Fruit fly (Drosophila melanogaster) whole organism, embryonic: ENCODE data around the gene CG5390.

Source experiments
- Ada2b ChIP-seq: fragments of 200-800 bp; sonication (Bioruptor generic); IDR thresholded peaks from 2 replicates; pipeline ENCODE4 v1.3.6; 2022; ENCODE audit warnings: missing biosample characterization, missing genetic modification characterization
- Atf6 ChIP-seq: fragments of 200-800 bp; sonication (Bioruptor generic); IDR thresholded peaks from 2 replicates; pipeline ENCODE4 v1.3.6; 2022; ENCODE audit warnings: missing biosample characterization, missing genetic modification characterization
- CG10147 ChIP-seq: fragments of 200-800 bp; sonication (Bioruptor generic); optimal IDR thresholded peaks from 2 replicates; lab custom pipeline; 2019; ENCODE audit warnings: missing biosample characterization, mild to moderate bottlenecking, missing genetic modification characterization, moderate library complexity
- CG1024 ChIP-seq: fragments of 200-800 bp; sonication (Bioruptor generic); IDR thresholded peaks from 2 replicates; pipeline ENCODE4 v1.3.6; 2022; ENCODE audit warnings: missing biosample characterization, missing genetic modification characterization
- CG10366 ChIP-seq: fragments of 200-800 bp; sonication (Bioruptor generic); IDR thresholded peaks from 2 replicates; pipeline ENCODE4 v1.3.6; 2022; ENCODE audit warnings: missing biosample characterization, missing genetic modification characterization
- CG10543 ChIP-seq: fragments of 200-800 bp; sonication (Bioruptor generic); optimal IDR thresholded peaks from 3 replicates; lab custom pipeline; 2017; ENCODE audit warnings: missing biosample characterization, mild to moderate bottlenecking, missing genetic modification characterization, moderate library complexity
- CG11456 ChIP-seq: fragments of 200-800 bp; sonication (Bioruptor generic); IDR thresholded peaks from 3 replicates; pipeline ENCODE4 v1.3.6; 2022; ENCODE audit warnings: missing biosample characterization, missing genetic modification characterization
- CG11560 ChIP-seq: fragments of 200-800 bp; sonication (Bioruptor generic); IDR thresholded peaks from 3 replicates; pipeline ENCODE4 v1.3.6; 2022; ENCODE audit warnings: missing biosample characterization, missing genetic modification characterization
- CG12659 ChIP-seq: fragments of 200-800 bp; sonication (Bioruptor generic); optimal IDR thresholded peaks from 3 replicates; lab custom pipeline; 2017; ENCODE audit warnings: mild to moderate bottlenecking, missing biosample characterization, missing genetic modification reagents, missing genetic modification characterization
- CG13123 ChIP-seq: fragments of 200-800 bp; sonication (Bioruptor generic); optimal IDR thresholded peaks from 2 replicates; lab custom pipeline; 2016; ENCODE audit warnings: missing biosample characterization, missing genetic modification characterization
- CG13624 ChIP-seq: fragments of 200-800 bp; sonication (Bioruptor generic); optimal IDR thresholded peaks from 2 replicates; lab custom pipeline; 2016; ENCODE audit warnings: missing biosample characterization, missing genetic modification characterization
- CG15696 ChIP-seq: fragments of 200-800 bp; sonication (Bioruptor generic); optimal IDR thresholded peaks from 2 replicates; lab custom pipeline; 2019; ENCODE audit warnings: missing biosample characterization, mild to moderate bottlenecking, missing genetic modification characterization, moderate library complexity
- CG34376 ChIP-seq: fragments of 200-800 bp; sonication (Bioruptor generic); optimal IDR thresholded peaks from 2 replicates; lab custom pipeline; 2018; ENCODE audit warnings: missing biosample characterization, mild to moderate bottlenecking, missing genetic modification characterization
- CG4707 ChIP-seq: fragments of 200-800 bp; sonication (Bioruptor generic); optimal IDR thresholded peaks from 2 replicates; lab custom pipeline; 2018; ENCODE audit warnings: missing biosample characterization, mild to moderate bottlenecking, missing genetic modification characterization, moderate library complexity
- CG5245 ChIP-seq: fragments of 200-800 bp; sonication (Bioruptor generic); optimal IDR thresholded peaks from 3 replicates; lab custom pipeline; 2016; ENCODE audit warnings: missing biosample characterization, missing genetic modification characterization
- CG7357 ChIP-seq: fragments of 200-800 bp; sonication (Bioruptor generic); IDR thresholded peaks from 3 replicates; pipeline ENCODE4 v1.3.6; 2022; ENCODE audit warnings: missing biosample characterization, missing genetic modification characterization
- CG7928 ChIP-seq: fragments of 200-800 bp; sonication (Bioruptor generic); optimal IDR thresholded peaks from 2 replicates; lab custom pipeline; 2017; ENCODE audit warnings: missing biosample characterization, mild to moderate bottlenecking, missing genetic modification characterization
- CG8478 ChIP-seq: fragments of >200 bp; optimal IDR thresholded peaks from 2 replicates; lab custom pipeline; 2018
- CG8765 ChIP-seq: fragments of 200-800 bp; sonication (Bioruptor generic); IDR thresholded peaks from 2 replicates; pipeline ENCODE4 v1.3.6; 2022; ENCODE audit warnings: missing biosample characterization, missing genetic modification characterization
- CG9215 ChIP-seq: fragments of 200-800 bp; sonication (Bioruptor generic); IDR thresholded peaks from 2 replicates; pipeline ENCODE4 v1.3.6; 2022; ENCODE audit warnings: missing biosample characterization, missing genetic modification characterization
- CG9727 ChIP-seq: fragments of 200-800 bp; sonication (Bioruptor generic); optimal IDR thresholded peaks from 3 replicates; lab custom pipeline; 2017; ENCODE audit warnings: missing biosample characterization, mild to moderate bottlenecking, missing genetic modification characterization
- Dp ChIP-seq: fragments of 200-800 bp; sonication (Bioruptor generic); optimal IDR thresholded peaks from 2 replicates; lab custom pipeline; 2018; ENCODE audit warnings: missing biosample characterization, mild to moderate bottlenecking, missing genetic modification characterization, moderate library complexity
- Fer3 ChIP-seq: fragments of 200-800 bp; sonication (Bioruptor generic); optimal IDR thresholded peaks from 2 replicates; lab custom pipeline; 2018; ENCODE audit warnings: missing biosample characterization, mild to moderate bottlenecking, missing genetic modification characterization, moderate library complexity
- HLH3B ChIP-seq: fragments of 200-800 bp; sonication (Bioruptor generic); IDR thresholded peaks from 2 replicates; pipeline ENCODE4 v1.3.6; 2022; ENCODE audit warnings: missing biosample characterization, missing genetic modification characterization
- HLH4C ChIP-seq: fragments of 200-800 bp; sonication (Bioruptor generic); IDR thresholded peaks from 3 replicates; pipeline ENCODE4 v1.3.6; 2022; ENCODE audit warnings: missing biosample characterization, missing genetic modification characterization; ENCODE audit not compliant: partially characterized antibody
- Max ChIP-seq: fragments of 200-800 bp; sonication (Bioruptor generic); optimal IDR thresholded peaks from 2 replicates; lab custom pipeline; 2016; ENCODE audit warnings: missing biosample characterization, mild to moderate bottlenecking, missing genetic modification characterization
- Med ChIP-seq: fragments of 200-800 bp; sonication (Bioruptor generic); peaks from one replicate; lab custom pipeline; 2016; ENCODE audit warnings: missing biosample characterization, missing genetic modification characterization, mild to moderate bottlenecking, inconsistent platforms, moderate library complexity
- Ravus ChIP-seq: fragments of 200-800 bp; sonication (Bioruptor generic); IDR thresholded peaks from 2 replicates; pipeline ENCODE4 v1.3.6; 2022; ENCODE audit warnings: missing biosample characterization, missing genetic modification characterization
- Xbp1 ChIP-seq: fragments of 200-800 bp; sonication (Bioruptor generic); optimal IDR thresholded peaks from 3 replicates; lab custom pipeline; 2016; ENCODE audit warnings: missing biosample characterization, mild to moderate bottlenecking, missing genetic modification characterization
- al ChIP-seq: fragments of 200-800 bp; sonication (Bioruptor generic); IDR thresholded peaks from 2 replicates; pipeline ENCODE4 v1.3.6; 2022; ENCODE audit warnings: missing biosample characterization, missing genetic modification characterization
- az2 ChIP-seq: fragments of 200-800 bp; sonication (Bioruptor generic); optimal IDR thresholded peaks from 3 replicates; lab custom pipeline; 2016; ENCODE audit warnings: missing biosample characterization, missing genetic modification characterization
- bab2 ChIP-seq: fragments of 200-800 bp; sonication (Bioruptor generic); optimal IDR thresholded peaks from 2 replicates; lab custom pipeline; 2016; ENCODE audit warnings: missing biosample characterization, missing genetic modification characterization
- dimm ChIP-seq: fragments of 200-800 bp; sonication (Bioruptor generic); IDR thresholded peaks from 2 replicates; pipeline ENCODE4 v1.3.6; 2022; ENCODE audit warnings: missing biosample characterization, missing genetic modification characterization
- gsb-n ChIP-seq: fragments of 200-800 bp; sonication (Bioruptor generic); optimal IDR thresholded peaks from 3 replicates; lab custom pipeline; 2018; ENCODE audit warnings: missing biosample characterization, mild to moderate bottlenecking, missing genetic modification characterization
- hkb ChIP-seq, 2 experiments: fragments of 200-800 bp in 1 of 2; fragments of >200 bp in 1 of 2; sonication (Bioruptor generic) in 1 of 2; IDR thresholded peaks in 1 of 2; optimal IDR thresholded peaks in 1 of 2; 2 replicates each; pipeline versions ENCODE4 v1.3.6 to Lab custom; 2017 to 2022; ENCODE audit warnings: missing biosample characterization in 1 of 2, missing genetic modification characterization in 1 of 2
- inv ChIP-seq: fragments of 200-800 bp; sonication (Bioruptor generic); IDR thresholded peaks from 2 replicates; pipeline ENCODE4 v1.3.6; 2022; ENCODE audit warnings: missing biosample characterization, missing genetic modification characterization; ENCODE audit not compliant: partially characterized antibody
- lov ChIP-seq, 2 experiments: fragments of 200-800 bp in 1 of 2; fragments of >200 bp in 1 of 2; sonication (Bioruptor generic) in 1 of 2; IDR thresholded peaks in 1 of 2; optimal IDR thresholded peaks in 1 of 2; 2 replicates in 1 of 2; 3 replicates in 1 of 2; pipeline versions ENCODE4 v1.3.6 to Lab custom; 2017 to 2022; ENCODE audit warnings: missing biosample characterization in 1 of 2, missing genetic modification characterization in 1 of 2
- mirr ChIP-seq: fragments of 200-800 bp; sonication (Bioruptor generic); optimal IDR thresholded peaks from 3 replicates; lab custom pipeline; 2018; ENCODE audit warnings: missing biosample characterization, mild to moderate bottlenecking, missing genetic modification characterization
- nerfin-2 ChIP-seq: fragments of 200-800 bp; sonication (Bioruptor generic); IDR thresholded peaks from 2 replicates; pipeline ENCODE4 v1.3.6; 2022; ENCODE audit warnings: missing biosample characterization, missing genetic modification characterization; ENCODE audit not compliant: partially characterized antibody
- onecut ChIP-seq: fragments of 200-800 bp; sonication (Bioruptor generic); IDR thresholded peaks from 2 replicates; pipeline ENCODE4 v1.3.6; 2022; ENCODE audit warnings: missing biosample characterization, missing genetic modification characterization
- org-1 ChIP-seq: fragments of 200-800 bp; sonication (Bioruptor generic); optimal IDR thresholded peaks from 2 replicates; lab custom pipeline; 2017; ENCODE audit warnings: missing biosample characterization, missing genetic modification characterization
- otp ChIP-seq: fragments of 200-800 bp; sonication (Bioruptor generic); IDR thresholded peaks from 3 replicates; pipeline ENCODE4, ENCODE4 v1.3.6; 2022; ENCODE audit warnings: missing biosample characterization, missing genetic modification characterization
- psq ChIP-seq: fragments of 200-800 bp; sonication (Bioruptor generic); optimal IDR thresholded peaks from 2 replicates; lab custom pipeline; 2017; ENCODE audit warnings: missing biosample characterization, missing genetic modification characterization
- pzg ChIP-seq: fragments of 200-800 bp; sonication (Bioruptor generic); optimal IDR thresholded peaks from 3 replicates; lab custom pipeline; 2018; ENCODE audit warnings: missing biosample characterization, mild to moderate bottlenecking, missing genetic modification characterization, moderate library complexity
- row ChIP-seq: fragments of 200-800 bp; sonication (Bioruptor generic); IDR thresholded peaks from 3 replicates; pipeline ENCODE4 v1.3.6; 2022; ENCODE audit warnings: missing biosample characterization, missing genetic modification characterization
- slbo ChIP-seq: fragments of 200-800 bp; sonication (Bioruptor generic); IDR thresholded peaks from 2 replicates; pipeline ENCODE4 v1.3.6; 2022; ENCODE audit warnings: missing biosample characterization, missing genetic modification characterization
- stwl ChIP-seq: fragments of 200-800 bp; sonication (Bioruptor generic); optimal IDR thresholded peaks from 3 replicates; lab custom pipeline; 2018; ENCODE audit warnings: missing biosample characterization, mild to moderate bottlenecking, missing genetic modification characterization, moderate library complexity
- toy ChIP-seq: fragments of 200-800 bp; sonication (Bioruptor generic); IDR thresholded peaks from 2 replicates; pipeline ENCODE4 v1.3.6; 2022; ENCODE audit warnings: missing biosample characterization, missing genetic modification characterization
- ttk ChIP-seq: fragments of 200-800 bp; sonication (Bioruptor generic); IDR thresholded peaks from 2 replicates; pipeline ENCODE4 v2.1.2; 2022; ENCODE audit warnings: missing biosample characterization, missing genetic modification characterization
- twi ChIP-seq: fragments of 200-800 bp; optimal IDR thresholded peaks from 2 replicates; lab custom pipeline; 2019; ENCODE audit warnings: missing biosample characterization, mild to moderate bottlenecking, missing genetic modification characterization, moderate library complexity
- wek ChIP-seq: fragments of 200-800 bp; sonication (Bioruptor generic); optimal IDR thresholded peaks from 3 replicates; lab custom pipeline; 2018; ENCODE audit warnings: missing biosample characterization, mild to moderate bottlenecking, missing genetic modification characterization, moderate library complexity

CG5390 gene

dm6 chr2L:10299810-10300147 lies 6.6 kb downstream of the CG5390 start, which contains the start of gene CYLD (continued):
- TF ChIP-seq CG7928: no peak
- TF ChIP-seq Max (GFP tag; lab: Kevin White, UChicago): peak; percentile 29
- TF ChIP-seq otp: no peak
- peak; percentile 44 for TF ChIP-seq CG5245 (GFP tag; lab: Kevin White, UChicago)
- TF ChIP-seq CG11560 (tag; lab: Robert Waterston, UW): no peak
- TF ChIP-seq slbo: peak; percentile 77
- no peak; the same call in 1 of the 2 replicates for TF ChIP-seq al (GFP tag; lab: Robert Waterston, UW)
- peak; percentile 40; the same call in 1 of the 2 replicates for TF ChIP-seq Ada2b (GFP tag; lab: Robert Waterston, UW)
- peak; percentile 49 for TF ChIP-seq CG15696 (tag; lab: Kevin White, UChicago)
- TF ChIP-seq toy (GFP tag; lab: Robert Waterston, UW): no peak
- no peak for TF ChIP-seq CG9215
- TF ChIP-seq Med (GFP tag; lab: Kevin White, UChicago): peak; percentile 83
- TF ChIP-seq CG7357 (GFP tag; lab: Robert Waterston, UW): 0 out of 3 replicates have a peak, but pooled peaks have one; percentile 18
- no peak; the same call in 1 of the 3 replicates for TF ChIP-seq HLH4C
- TF ChIP-seq stwl (tag; lab: Kevin White, UChicago): peak; percentile 67
- no peak for TF ChIP-seq mirr (GFP tag; lab: Kevin White, UChicago)
- no peak for TF ChIP-seq CG8478 (lab: Kevin White, UChicago)
- peak; percentile 19 for TF ChIP-seq CG34376 (GFP tag; lab: Kevin White, UChicago)
- peak; percentile 15 for TF ChIP-seq Dp (GFP tag; lab: Kevin White, UChicago)
- peak; percentile 77 for TF ChIP-seq row (GFP tag; lab: Robert Waterston, UW)
- peak; percentile 61 for TF ChIP-seq CG10147 (GFP tag; lab: Kevin White, UChicago)
- peak; percentile 44; the same call in 1 of the 2 replicates for TF ChIP-seq CG1024 (GFP tag; lab: Robert Waterston, UW)
- no peak for TF ChIP-seq inv (GFP tag; lab: Robert Waterston, UW)
- peak; percentile 67 for TF ChIP-seq CG13123 (GFP tag; lab: Kevin White, UChicago)
- TF ChIP-seq wek: peak; percentile 97
- TF ChIP-seq CG11456 (GFP tag; lab: Robert Waterston, UW): no peak
- TF ChIP-seq twi: peak; percentile 9
- TF ChIP-seq gsb-n: peak; percentile 75
- no peak for TF ChIP-seq CG8765 (GFP tag; lab: Robert Waterston, UW)
- TF ChIP-seq nerfin-2: no peak
- peak; percentile 44; the same call in 1 of the 2 replicates for TF ChIP-seq HLH3B (GFP tag; lab: Robert Waterston, UW)
- peak; percentile 75 for TF ChIP-seq Fer3 (tag; lab: Kevin White, UChicago)
- TF ChIP-seq dimm (GFP tag; lab: Robert Waterston, UW): no peak
- TF ChIP-seq onecut: peak; percentile 59
- TF ChIP-seq psq (GFP tag; lab: Kevin White, UChicago): no peak
- TF ChIP-seq CG10543 (GFP tag; lab: Kevin White, UChicago): no peak
- TF ChIP-seq hkb (optimal IDR thresholded peaks at IDR 0.05; lab: Kevin White, UChicago): no peak
- TF ChIP-seq hkb (GFP tag; IDR thresholded peaks at IDR 0.05; lab: Robert Waterston, UW): peak; percentile 85
- TF ChIP-seq Xbp1 (GFP tag; lab: Kevin White, UChicago): peak; percentile 77
- peak; percentile 67 for TF ChIP-seq CG12659 (GFP tag; lab: Kevin White, UChicago)
- peak; percentile 44 for TF ChIP-seq CG13624 (GFP tag; lab: Kevin White, UChicago)
- TF ChIP-seq Atf6: peak; percentile 81
- peak; percentile 17 for TF ChIP-seq bab2
- peak; percentile 9 for TF ChIP-seq CG4707
- peak; percentile 32 for TF ChIP-seq org-1 (GFP tag; lab: Kevin White, UChicago)
- TF ChIP-seq az2 (GFP tag; lab: Kevin White, UChicago): peak; percentile 77
- peak; percentile 41; the same call in 1 of the 2 replicates for TF ChIP-seq CG10366 (GFP tag; lab: Robert Waterston, UW)
- TF ChIP-seq pzg (GFP tag; lab: Kevin White, UChicago): peak; percentile 32
- TF ChIP-seq lov (optimal IDR thresholded peaks at IDR 0.05; lab: Kevin White, UChicago): no peak
- TF ChIP-seq lov (GFP tag; IDR thresholded peaks at IDR 0.05; lab: Robert Waterston, UW): no peak; the same call in 2 of the 3 replicates
- TF ChIP-seq Ravus (GFP tag; lab: Robert Waterston, UW): no peak; the same call in 1 of the 2 replicates
- no peak for TF ChIP-seq ttk (GFP tag; lab: Robert Waterston, UW)
- TF ChIP-seq CG9727: peak; percentile 72
